Worm (Caenorhabditis elegans) whole organism, L1 larva: ENCODE results near the gene F29B9.8.

ENCODE experiments used
- C04F5.9 ChIP-seq: sonication (generic microtip); optimal IDR thresholded peaks from 2 replicates; lab custom pipeline; 2016; ENCODE audit warnings: missing genetic modification characterization, missing compliant biosample characterization
- aha-1 ChIP-seq: fragments of 150-350 bp; optimal IDR thresholded peaks from 2 replicates; lab custom pipeline; 2014; ENCODE audit warnings: missing biosample characterization, missing genetic modification characterization
- alr-1 ChIP-seq: fragments of 200-800 bp; sonication (Bioruptor generic); optimal IDR thresholded peaks from 2 replicates; lab custom pipeline; 2018; ENCODE audit warnings: borderline replicate concordance, mild to moderate bottlenecking, missing genetic modification characterization, missing compliant biosample characterization
- ama-1 ChIP-seq: fragments of 150-350 bp; optimal IDR thresholded peaks from 2 replicates; lab custom pipeline; 2014
- blmp-1 ChIP-seq: fragments of 150-350 bp; optimal IDR thresholded peaks from 2 replicates; lab custom pipeline; 2014; ENCODE audit warnings: missing biosample characterization, missing genetic modification characterization
- ceh-63 ChIP-seq: fragments of 200-800 bp; sonication (Bioruptor generic); optimal IDR thresholded peaks from 2 replicates; lab custom pipeline; 2018; ENCODE audit warnings: mild to moderate bottlenecking, missing genetic modification characterization, missing compliant biosample characterization
- ceh-8 ChIP-seq: fragments of 200-800 bp; sonication (Bioruptor generic); optimal IDR thresholded peaks from 2 replicates; lab custom pipeline; 2018; ENCODE audit warnings: mild to moderate bottlenecking, missing genetic modification characterization, moderate library complexity, missing compliant biosample characterization
- ceh-82 ChIP-seq, 3 experiments: fragments of 150-350 bp in 1 of 3; sonication (generic microtip) in 2 of 3; optimal IDR thresholded peaks; 2 replicates each; lab custom pipeline; 2014 to 2017; ENCODE audit warnings: missing biosample characterization in 3 of 3, missing genetic modification characterization in 3 of 3
- dpl-1 ChIP-seq, 3 experiments: fragments of 150-350 bp in 2 of 3; sonication (generic microtip) in 1 of 3; optimal IDR thresholded peaks; 2 replicates each; lab custom pipeline; 2014 to 2017; ENCODE audit warnings: missing biosample characterization in 3 of 3, missing genetic modification characterization in 3 of 3, missing genetic modification reagents in 3 of 3
- dsc-1 ChIP-seq: sonication (generic microtip); optimal IDR thresholded peaks from 2 replicates; lab custom pipeline; 2016; ENCODE audit warnings: mild to moderate bottlenecking, missing genetic modification characterization, missing compliant biosample characterization
- efl-3 ChIP-seq: fragments of 200-800 bp; sonication (Bioruptor generic); optimal IDR thresholded peaks from 2 replicates; lab custom pipeline; 2018; ENCODE audit warnings: mild to moderate bottlenecking, missing genetic modification characterization, missing compliant biosample characterization
- egl-13 ChIP-seq: sonication (generic microtip); optimal IDR thresholded peaks from 2 replicates; lab custom pipeline; 2016; ENCODE audit warnings: missing genotype, missing genetic modification reagents, missing genetic modification characterization, missing compliant biosample characterization
- ets-5 ChIP-seq: fragments of 200-800 bp; sonication (Bioruptor generic); IDR thresholded peaks from 2 replicates; pipeline ENCODE4 v1.3.6; 2022; ENCODE audit warnings: missing genetic modification characterization, missing compliant biosample characterization
- fkh-4 ChIP-seq: sonication (generic microtip); optimal IDR thresholded peaks from 2 replicates; lab custom pipeline; 2016; ENCODE audit warnings: missing compliant biosample characterization, missing genetic modification characterization, borderline replicate concordance
- hlh-17 ChIP-seq: fragments of 200-800 bp; sonication (Bioruptor generic); optimal IDR thresholded peaks from 2 replicates; lab custom pipeline; 2018; ENCODE audit warnings: missing genetic modification characterization, mild to moderate bottlenecking, missing compliant biosample characterization, moderate library complexity, borderline replicate concordance
- hlh-4 ChIP-seq: sonication (generic microtip); optimal IDR thresholded peaks from 2 replicates; lab custom pipeline; 2016; ENCODE audit warnings: mild to moderate bottlenecking, missing genetic modification characterization, missing compliant biosample characterization
- irx-1 ChIP-seq: sonication (generic microtip); optimal IDR thresholded peaks from 2 replicates; lab custom pipeline; 2016; ENCODE audit warnings: missing genetic modification characterization, missing compliant biosample characterization
- lin-13 ChIP-seq: fragments of 150-350 bp; optimal IDR thresholded peaks from 2 replicates; lab custom pipeline; 2014; ENCODE audit warnings: missing biosample characterization, missing genetic modification reagents, missing genetic modification characterization
- lin-14 ChIP-seq: fragments of 200-800 bp; sonication (Bioruptor generic); optimal IDR thresholded peaks from 2 replicates; lab custom pipeline; 2018; ENCODE audit warnings: mild to moderate bottlenecking, missing genetic modification characterization, moderate library complexity, missing compliant biosample characterization
- lin-39 ChIP-seq: fragments of 150-350 bp; optimal IDR thresholded peaks from 2 replicates; lab custom pipeline; 2014; ENCODE audit warnings: missing biosample characterization, missing genetic modification reagents, missing genetic modification characterization
- mab-9 ChIP-seq: fragments of 200-800 bp; sonication (Bioruptor generic); IDR thresholded peaks from 2 replicates; pipeline ENCODE4 v1.3.6; 2022; ENCODE audit warnings: missing genetic modification reagents, missing genetic modification characterization, missing compliant biosample characterization
- mdl-1 ChIP-seq, 2 experiments: fragments of 150-350 bp; optimal IDR thresholded peaks; 2 replicates each; lab custom pipeline; 2014 to 2017; ENCODE audit warnings: missing biosample characterization in 2 of 2, missing genetic modification characterization in 2 of 2, inconsistent platforms in 1 of 2
- mef-2 ChIP-seq: fragments of 150-350 bp; optimal IDR thresholded peaks from 2 replicates; lab custom pipeline; 2014; ENCODE audit warnings: missing biosample characterization, missing genetic modification characterization
- nhr-12 ChIP-seq: sonication (generic microtip); optimal IDR thresholded peaks from 2 replicates; lab custom pipeline; 2017; ENCODE audit warnings: missing biosample characterization, missing genetic modification characterization
- nhr-19 ChIP-seq: fragments of 200-800 bp; sonication (Bioruptor generic); conservative IDR thresholded peaks from 2 replicates; pipeline ENCODE4 v1.3.6; 2022; ENCODE audit warnings: missing genetic modification characterization, missing compliant biosample characterization
- nhr-237 ChIP-seq: fragments of 150-350 bp; optimal IDR thresholded peaks from 2 replicates; lab custom pipeline; 2014; ENCODE audit warnings: missing biosample characterization, missing genetic modification characterization
- nhr-71 ChIP-seq: sonication (generic microtip); optimal IDR thresholded peaks from 2 replicates; lab custom pipeline; 2016; ENCODE audit warnings: mild to moderate bottlenecking, missing genetic modification characterization, moderate library complexity, missing compliant biosample characterization
- nhr-84 ChIP-seq: sonication (generic microtip); optimal IDR thresholded peaks from 2 replicates; lab custom pipeline; 2017; ENCODE audit warnings: missing biosample characterization, missing genetic modification characterization
- pax-3 ChIP-seq: fragments of 200-800 bp; sonication (Bioruptor generic); optimal IDR thresholded peaks from 2 replicates; lab custom pipeline; 2018; ENCODE audit warnings: mild to moderate bottlenecking, missing genetic modification characterization, moderate library complexity, missing compliant biosample characterization
- pqm-1 ChIP-seq: sonication (generic microtip); optimal IDR thresholded peaks from 3 replicates; lab custom pipeline; 2017; ENCODE audit warnings: missing biosample characterization, missing genetic modification characterization
- rnt-1 ChIP-seq: sonication (generic microtip); optimal IDR thresholded peaks from 2 replicates; lab custom pipeline; 2016; ENCODE audit warnings: mild to moderate bottlenecking, missing genetic modification characterization, moderate library complexity, missing compliant biosample characterization
- snpc-4 ChIP-seq: fragments of 150-350 bp; optimal IDR thresholded peaks from 2 replicates; lab custom pipeline; 2014; ENCODE audit warnings: missing biosample characterization, missing genetic modification characterization
- sox-4 ChIP-seq: sonication (generic microtip); optimal IDR thresholded peaks from 2 replicates; lab custom pipeline; 2016; ENCODE audit warnings: missing genetic modification characterization, missing compliant biosample characterization
- swsn-7 ChIP-seq: sonication (generic microtip); optimal IDR thresholded peaks from 2 replicates; lab custom pipeline; 2016; ENCODE audit warnings: missing genetic modification characterization, missing compliant biosample characterization
- tlp-1 ChIP-seq: fragments of 150-350 bp; optimal IDR thresholded peaks from 2 replicates; lab custom pipeline; 2014; ENCODE audit warnings: missing biosample characterization, missing genetic modification characterization
- unc-30 ChIP-seq: sonication (generic microtip); optimal IDR thresholded peaks from 2 replicates; lab custom pipeline; 2017; ENCODE audit warnings: missing biosample characterization, missing genetic modification characterization
- unc-62 ChIP-seq: fragments of 150-350 bp; optimal IDR thresholded peaks from 2 replicates; lab custom pipeline; 2014; ENCODE audit warnings: missing biosample characterization, missing genetic modification reagents, missing genetic modification characterization
- unc-86 ChIP-seq: sonication (generic microtip); optimal IDR thresholded peaks from 2 replicates; lab custom pipeline; 2016; ENCODE audit warnings: missing genetic modification characterization, missing compliant biosample characterization
- xbp-1 ChIP-seq: sonication (generic microtip); optimal IDR thresholded peaks from 2 replicates; lab custom pipeline; 2016; ENCODE audit warnings: missing genetic modification characterization, missing compliant biosample characterization
- zip-4 ChIP-seq: fragments of 200-800 bp; sonication (Bioruptor generic); optimal IDR thresholded peaks from 2 replicates; lab custom pipeline; 2018; ENCODE audit warnings: mild to moderate bottlenecking, missing genetic modification characterization, moderate library complexity, missing compliant biosample characterization
- ztf-11 ChIP-seq, 2 experiments: sonication (generic microtip); optimal IDR thresholded peaks; 2 replicates each; lab custom pipeline; 2016 to 2017; ENCODE audit warnings: missing genetic modification characterization in 2 of 2, missing biosample characterization in 1 of 2, missing compliant biosample characterization in 1 of 2
- ztf-4 ChIP-seq: fragments of 150-350 bp; optimal IDR thresholded peaks from 2 replicates; lab custom pipeline; 2014; ENCODE audit warnings: missing biosample characterization, missing genetic modification characterization

Gene F29B9.8

ce11 chrIV:4660151-4661041 lies 12.9 kb downstream of the F29B9.8 start, which contains the start of the genes F29B9.11 and jmjd-1.2 (continued):
- TF ChIP-seq ceh-8 (GFP tag; lab: Kevin White, UChicago) (peak; percentile 42), sox-4 (tag; lab: Kevin White, UChicago) (peak; percentile 89), pax-3 (tag; lab: Kevin White, UChicago) (peak; percentile 98), mdl-1 (tag; optimal IDR thresholded peaks at IDR 0.05; lab: Kevin White, UChicago) (peak in 1 of 2 experiments; percentile 72), ceh-82 (tag; optimal IDR thresholded peaks at IDR 0.05; lab: Kevin White, UChicago) (peak; percentile 64 to 90 (median 82)), ets-5 (GFP tag; lab: Robert Waterston, UW) (no peak), lin-39 (tag; lab: Kevin White, UChicago) (peak; percentile 73), unc-30 (tag; lab: Kevin White, UChicago) (no peak), unc-62 (GFP tag; lab: Kevin White, UChicago) (no peak), fkh-4 (tag; lab: Kevin White, UChicago) (peak; percentile 81), hlh-4 (tag; lab: Kevin White, UChicago) (no peak), nhr-12 (no peak), unc-86 (tag; lab: Kevin White, UChicago) (peak; percentile 94), aha-1 (tag; lab: Kevin White, UChicago) (peak; percentile 89), rnt-1 (tag; lab: Kevin White, UChicago) (peak; percentile 95), efl-3 (GFP tag; lab: Kevin White, UChicago) (peak; percentile 15), lin-13 (peak; percentile 86), alr-1 (no peak), dpl-1 (GFP tag; optimal IDR thresholded peaks at IDR 0.05; lab: Kevin White, UChicago) (peak; percentile 72 to 78 (median 77)), snpc-4 (peak; percentile 33), ama-1 (lab: Kevin White, UChicago) (peak; percentile 57), blmp-1 (tag; lab: Kevin White, UChicago) (peak; percentile 60), C04F5.9 (peak; percentile 79), nhr-71 (tag; lab: Kevin White, UChicago) (peak; percentile 98), nhr-84 (tag; lab: Kevin White, UChicago) (peak; percentile 27), mab-9 (GFP tag; lab: Robert Waterston, UW) (peak; percentile 78), ztf-4 (tag; lab: Kevin White, UChicago) (peak; percentile 79), dsc-1 (tag; lab: Kevin White, UChicago) (peak; percentile 94), mef-2 (tag; lab: Kevin White, UChicago) (no peak), nhr-237 (tag; lab: Kevin White, UChicago) (peak; percentile 80), xbp-1 (tag; lab: Kevin White, UChicago) (peak; percentile 95), pqm-1 (tag; lab: Kevin White, UChicago) (no peak), ztf-11 (tag; optimal IDR thresholded peaks at IDR 0.05; lab: Kevin White, UChicago) (peak in 1 of 2 experiments; percentile 91), nhr-19 (GFP tag; lab: Robert Waterston, UW) (peak; percentile 90)

- TF ChIP-seq lin-14 (GFP tag; lab: Kevin White, UChicago), result no peak
- TF ChIP-seq zip-4, result no peak
- TF ChIP-seq hlh-17 (GFP tag; lab: Kevin White, UChicago), result no peak
- no peak for TF ChIP-seq irx-1 (tag; lab: Kevin White, UChicago)
- no peak for TF ChIP-seq ztf-11 (tag; optimal IDR thresholded peaks at IDR 0.05; lab: Kevin White, UChicago)
- TF ChIP-seq tlp-1 (tag; lab: Kevin White, UChicago), result no peak
- no peak for TF ChIP-seq egl-13 (tag; lab: Kevin White, UChicago)
- no peak for TF ChIP-seq swsn-7 (tag; lab: Kevin White, UChicago)
- no peak for TF ChIP-seq rnt-1 (tag; lab: Kevin White, UChicago)
- no peak for TF ChIP-seq lin-39 (tag; lab: Kevin White, UChicago)
- no peak for TF ChIP-seq efl-3 (GFP tag; lab: Kevin White, UChicago)
- TF ChIP-seq ceh-63, result no peak
- TF ChIP-seq, all 84 proteins: peak for 0
These were observed 17.6 kb downstream of the F29B9.8 start, which contains the start of gene F29B9.1 for ce11 chrIV:4665079-4665478. Gene F29B9.1, plus strand, starts transcription at chrIV:4665379.
